Fruit fly (Drosophila melanogaster) whole organism, embryonic: ENCODE results near the gene Ance-2.

Experiments
- CG8281 ChIP-seq: fragments of 200-800 bp; sonication (Bioruptor generic); optimal IDR thresholded peaks from 2 replicates; lab custom pipeline; 2018; ENCODE audit warnings: missing biosample characterization, mild to moderate bottlenecking, missing genetic modification characterization, moderate library complexity
- Poxn ChIP-seq: fragments of 200-800 bp; sonication (Bioruptor generic); IDR thresholded peaks from 2 replicates; pipeline ENCODE4 v1.3.6; 2022; ENCODE audit warnings: missing biosample characterization, missing genetic modification characterization
- croc ChIP-seq: fragments of 200-800 bp; sonication (Bioruptor generic); conservative IDR thresholded peaks from 3 replicates; pipeline ENCODE4 v1.3.6; 2022; ENCODE audit warnings: missing biosample characterization, missing genetic modification characterization

DNA sequence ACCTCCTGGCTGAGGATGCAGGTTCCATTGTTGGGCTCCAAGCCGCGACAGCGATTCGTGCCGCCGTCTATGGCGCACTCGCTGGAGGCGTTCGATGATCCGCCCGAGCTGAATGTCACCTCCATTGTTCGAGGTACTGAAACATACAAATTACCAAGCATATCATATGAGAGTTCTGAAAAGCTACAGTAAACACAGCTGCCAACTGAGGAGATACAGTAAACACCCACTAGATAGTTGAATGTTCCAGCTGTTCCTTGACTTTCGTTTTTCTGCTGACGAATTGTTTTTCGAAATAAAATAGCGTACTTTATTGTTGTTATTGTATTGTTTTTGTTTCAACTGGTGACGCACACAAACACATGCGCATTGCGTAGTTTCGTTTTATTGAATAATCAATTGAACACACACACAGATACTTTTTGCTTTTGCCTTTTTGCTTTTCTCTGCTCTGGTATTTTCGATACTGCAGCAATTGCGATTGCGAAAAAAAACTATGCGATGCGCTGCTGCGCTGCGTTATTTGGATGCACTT, 5.3 kb upstream of the Ance-2 start:
- TF ChIP-seq CG8281 (tag; lab: Kevin White, UChicago) (no peak), croc (GFP tag; lab: Robert Waterston, UW) (no peak), Poxn (no peak)
